Fruit fly (Drosophila melanogaster) whole organism, embryonic: ENCODE data around the gene Cdc16.

Experiments used
- Bdp1 ChIP-seq: fragments of 200-800 bp; sonication (Bioruptor generic); optimal IDR thresholded peaks from 3 replicates; lab custom pipeline; 2016; ENCODE audit warnings: missing biosample characterization, missing genetic modification characterization
- CG10543 ChIP-seq: fragments of 200-800 bp; sonication (Bioruptor generic); optimal IDR thresholded peaks from 3 replicates; lab custom pipeline; 2017; ENCODE audit warnings: missing biosample characterization, mild to moderate bottlenecking, missing genetic modification characterization, moderate library complexity
- CG11456 ChIP-seq: fragments of 200-800 bp; sonication (Bioruptor generic); IDR thresholded peaks from 3 replicates; pipeline ENCODE4 v1.3.6; 2022; ENCODE audit warnings: missing biosample characterization, missing genetic modification characterization
- CG12104 ChIP-seq: fragments of 200-800 bp; sonication (Bioruptor generic); optimal IDR thresholded peaks from 3 replicates; lab custom pipeline; 2016; ENCODE audit warnings: missing biosample characterization, missing genetic modification characterization
- CG15514 ChIP-seq: fragments of 200-800 bp; sonication (Bioruptor generic); optimal IDR thresholded peaks from 3 replicates; lab custom pipeline; 2017; ENCODE audit warnings: missing biosample characterization, missing genetic modification characterization, mild to moderate bottlenecking, moderate library complexity, missing genetic modification reagents
- CG15601 ChIP-seq: fragments of 200-800 bp; sonication (Bioruptor generic); optimal IDR thresholded peaks from 3 replicates; lab custom pipeline; 2019; ENCODE audit warnings: missing biosample characterization, mild to moderate bottlenecking, missing genetic modification characterization, moderate library complexity
- CG1602 ChIP-seq: fragments of 200-800 bp; sonication (Bioruptor generic); optimal IDR thresholded peaks from 3 replicates; lab custom pipeline; 2016; ENCODE audit warnings: missing biosample characterization, missing genetic modification characterization
- CG17186 ChIP-seq: fragments of 200-800 bp; sonication (Bioruptor generic); optimal IDR thresholded peaks from 3 replicates; lab custom pipeline; 2017; ENCODE audit warnings: missing biosample characterization, missing genetic modification reagents, missing genetic modification characterization
- CG17361 ChIP-seq: fragments of 200-800 bp; sonication (Bioruptor generic); IDR thresholded peaks from 3 replicates; pipeline ENCODE4 v1.3.6; 2022; ENCODE audit warnings: missing biosample characterization, missing genetic modification characterization
- CG17568 ChIP-seq: fragments of 200-800 bp; sonication (Bioruptor generic); optimal IDR thresholded peaks from 2 replicates; lab custom pipeline; 2018; ENCODE audit warnings: missing biosample characterization, mild to moderate bottlenecking, missing genetic modification characterization, moderate library complexity
- CG18476 ChIP-seq: fragments of 200-800 bp; sonication (Bioruptor generic); optimal IDR thresholded peaks from 2 replicates; lab custom pipeline; 2016; ENCODE audit warnings: missing biosample characterization, mild to moderate bottlenecking, missing genetic modification characterization
- CG2116 ChIP-seq: fragments of 200-800 bp; sonication (Bioruptor generic); optimal IDR thresholded peaks from 3 replicates; lab custom pipeline; 2018; ENCODE audit warnings: missing biosample characterization, mild to moderate bottlenecking, missing genetic modification characterization
- CG33557 ChIP-seq: fragments of 200-800 bp; sonication (Bioruptor generic); optimal IDR thresholded peaks from 2 replicates; lab custom pipeline; 2019; ENCODE audit warnings: missing biosample characterization, mild to moderate bottlenecking, missing genetic modification characterization, moderate library complexity
- CG4282 ChIP-seq: fragments of 200-800 bp; sonication (Bioruptor generic); optimal IDR thresholded peaks from 2 replicates; lab custom pipeline; 2016; ENCODE audit warnings: missing biosample characterization, missing genetic modification characterization
- CG6813 ChIP-seq: fragments of 200-800 bp; sonication (Bioruptor generic); optimal IDR thresholded peaks from 2 replicates; lab custom pipeline; 2017; ENCODE audit warnings: missing biosample characterization, missing genetic modification characterization, mild to moderate bottlenecking, moderate library complexity, missing genetic modification reagents
- CG6854 ChIP-seq: fragments of 200-800 bp; sonication (Bioruptor generic); optimal IDR thresholded peaks from 3 replicates; lab custom pipeline; 2017; ENCODE audit warnings: missing biosample characterization, mild to moderate bottlenecking, missing genetic modification characterization
- CG8281 ChIP-seq: fragments of 200-800 bp; sonication (Bioruptor generic); optimal IDR thresholded peaks from 2 replicates; lab custom pipeline; 2018; ENCODE audit warnings: missing biosample characterization, mild to moderate bottlenecking, missing genetic modification characterization, moderate library complexity
- CG8359 ChIP-seq: fragments of 200-800 bp; sonication (Bioruptor generic); optimal IDR thresholded peaks from 2 replicates; lab custom pipeline; 2017; ENCODE audit warnings: missing biosample characterization, mild to moderate bottlenecking, missing genetic modification characterization, borderline replicate concordance
- CG8924 ChIP-seq: fragments of 200-800 bp; optimal IDR thresholded peaks from 3 replicates; lab custom pipeline; 2019; ENCODE audit warnings: missing biosample characterization, mild to moderate bottlenecking, missing genetic modification characterization, moderate library complexity
- CG8944 ChIP-seq: fragments of 200-800 bp; sonication (Bioruptor generic); optimal IDR thresholded peaks from 3 replicates; lab custom pipeline; 2016; ENCODE audit warnings: missing biosample characterization, missing genetic modification characterization
- CG9609 ChIP-seq: fragments of 200-800 bp; sonication (Bioruptor generic); optimal IDR thresholded peaks from 3 replicates; lab custom pipeline; 2016; ENCODE audit warnings: missing biosample characterization, missing genetic modification characterization
- D ChIP-seq, 2 experiments: fragments of 200-800 bp in 1 of 2; fragments of >200 bp in 1 of 2; sonication (Bioruptor generic) in 1 of 2; optimal IDR thresholded peaks; 2 replicates in 1 of 2; 3 replicates in 1 of 2; lab custom pipeline; 2017; ENCODE audit warnings: mild to moderate bottlenecking in 1 of 2, missing biosample characterization in 1 of 2, missing genetic modification characterization in 1 of 2, missing genetic modification reagents in 1 of 2
- Hr3 ChIP-seq: fragments of 200-800 bp; sonication (Bioruptor generic); optimal IDR thresholded peaks from 3 replicates; lab custom pipeline; 2016; ENCODE audit warnings: missing biosample characterization, missing genetic modification characterization
- Hsf ChIP-seq: fragments of 200-800 bp; sonication (Bioruptor generic); optimal IDR thresholded peaks from 3 replicates; lab custom pipeline; 2016; ENCODE audit warnings: missing biosample characterization, missing genetic modification characterization
- Jarid2 ChIP-seq: fragments of 200-800 bp; sonication (Bioruptor generic); optimal IDR thresholded peaks from 3 replicates; lab custom pipeline; 2017; ENCODE audit warnings: mild to moderate bottlenecking, missing biosample characterization, missing genetic modification reagents, missing genetic modification characterization
- Kr ChIP-seq: fragments of 200-800 bp; sonication (Bioruptor generic); optimal IDR thresholded peaks from 2 replicates; lab custom pipeline; 2017; ENCODE audit warnings: missing biosample characterization, mild to moderate bottlenecking, missing genetic modification characterization
- MTF-1 ChIP-seq: fragments of 200-800 bp; sonication (Bioruptor generic); optimal IDR thresholded peaks from 2 replicates; lab custom pipeline; 2018; ENCODE audit warnings: missing biosample characterization, mild to moderate bottlenecking, missing genetic modification characterization, borderline replicate concordance
- Mes4 ChIP-seq: fragments of 200-800 bp; sonication (Bioruptor generic); optimal IDR thresholded peaks from 2 replicates; lab custom pipeline; 2016; ENCODE audit warnings: missing biosample characterization, missing genetic modification characterization
- NC2α ChIP-seq: fragments of 200-800 bp; sonication (Bioruptor generic); optimal IDR thresholded peaks from 2 replicates; lab custom pipeline; 2016; ENCODE audit warnings: missing biosample characterization, missing genetic modification characterization
- NC2β ChIP-seq: fragments of 200-800 bp; sonication (Bioruptor generic); optimal IDR thresholded peaks from 2 replicates; lab custom pipeline; 2016; ENCODE audit warnings: missing biosample characterization, missing genetic modification characterization
- Oli ChIP-seq: fragments of 200-800 bp; sonication (Bioruptor generic); optimal IDR thresholded peaks from 2 replicates; lab custom pipeline; 2018; ENCODE audit warnings: missing biosample characterization, mild to moderate bottlenecking, missing genetic modification characterization, moderate library complexity
- Side ChIP-seq: fragments of 200-800 bp; sonication (Bioruptor generic); optimal IDR thresholded peaks from 2 replicates; lab custom pipeline; 2016; ENCODE audit warnings: missing biosample characterization, missing genetic modification characterization
- Sin3A ChIP-seq: fragments of >200 bp; optimal IDR thresholded peaks from 2 replicates; lab custom pipeline; 2018
- Sox100B ChIP-seq: fragments of 200-800 bp; sonication (Bioruptor generic); optimal IDR thresholded peaks from 3 replicates; lab custom pipeline; 2018; ENCODE audit warnings: missing biosample characterization, mild to moderate bottlenecking, missing genetic modification characterization
- Sry-β ChIP-seq: fragments of 200-800 bp; sonication (Bioruptor generic); optimal IDR thresholded peaks from 2 replicates; lab custom pipeline; 2018; ENCODE audit warnings: missing biosample characterization, mild to moderate bottlenecking, missing genetic modification characterization, moderate library complexity
- caup ChIP-seq: fragments of 200-800 bp; sonication (Bioruptor generic); optimal IDR thresholded peaks from 3 replicates; lab custom pipeline; 2017; ENCODE audit warnings: missing biosample characterization, mild to moderate bottlenecking, missing genetic modification characterization, moderate library complexity; ENCODE audit not compliant: severe bottlenecking
- ci ChIP-seq: fragments of 200-800 bp; sonication (Bioruptor generic); IDR thresholded peaks from 3 replicates; pipeline ENCODE4 v1.3.6; 2022; ENCODE audit warnings: missing biosample characterization, missing genetic modification characterization
- dmrt99B ChIP-seq: fragments of 200-800 bp; sonication (Bioruptor generic); optimal IDR thresholded peaks from 2 replicates; lab custom pipeline; 2018; ENCODE audit warnings: missing biosample characterization, mild to moderate bottlenecking, missing genetic modification characterization, moderate library complexity
- eve ChIP-seq, 2 experiments: fragments of >200 bp; optimal IDR thresholded peaks; 2 replicates each; lab custom pipeline; 2017; ENCODE audit warnings: missing biosample characterization in 2 of 2, missing genetic modification characterization in 2 of 2
- gt ChIP-seq: fragments of 200-800 bp; sonication (Bioruptor generic); IDR thresholded peaks from 2 replicates; pipeline ENCODE4 v1.3.6; 2022; ENCODE audit warnings: missing biosample characterization, missing genetic modification characterization
- hb ChIP-seq: fragments of 200-800 bp; sonication (Bioruptor generic); IDR thresholded peaks from 3 replicates; pipeline ENCODE4 v1.3.6; 2022; ENCODE audit warnings: missing biosample characterization, missing genetic modification characterization; ENCODE audit not compliant: partially characterized antibody
- kay ChIP-seq: fragments of 200-800 bp; sonication (Bioruptor generic); optimal IDR thresholded peaks from 2 replicates; lab custom pipeline; 2016; ENCODE audit warnings: missing biosample characterization, missing genetic modification characterization
- kni ChIP-seq: fragments of 200-800 bp; sonication (Bioruptor generic); optimal IDR thresholded peaks from 3 replicates; lab custom pipeline; 2017; ENCODE audit warnings: mild to moderate bottlenecking, missing biosample characterization, missing genetic modification reagents, missing genetic modification characterization
- luna ChIP-seq: fragments of 200-800 bp; sonication (Bioruptor generic); optimal IDR thresholded peaks from 2 replicates; lab custom pipeline; 2016; ENCODE audit warnings: missing biosample characterization, missing genetic modification characterization
- mirr ChIP-seq: fragments of 200-800 bp; sonication (Bioruptor generic); optimal IDR thresholded peaks from 3 replicates; lab custom pipeline; 2018; ENCODE audit warnings: missing biosample characterization, mild to moderate bottlenecking, missing genetic modification characterization
- phol ChIP-seq: fragments of 200-800 bp; sonication (Bioruptor generic); optimal IDR thresholded peaks from 3 replicates; lab custom pipeline; 2018; ENCODE audit warnings: missing biosample characterization, mild to moderate bottlenecking, missing genetic modification characterization, moderate library complexity
- stc ChIP-seq: fragments of 200-800 bp; sonication (Bioruptor generic); IDR thresholded peaks from 2 replicates; pipeline ENCODE4 v1.3.6; 2022; ENCODE audit warnings: missing biosample characterization, missing genetic modification characterization
- twi ChIP-seq: fragments of 200-800 bp; optimal IDR thresholded peaks from 2 replicates; lab custom pipeline; 2019; ENCODE audit warnings: missing biosample characterization, mild to moderate bottlenecking, missing genetic modification characterization, moderate library complexity
- unpg ChIP-seq: fragments of 200-800 bp; sonication (Bioruptor generic); optimal IDR thresholded peaks from 3 replicates; lab custom pipeline; 2018; ENCODE audit warnings: missing biosample characterization, mild to moderate bottlenecking, missing genetic modification characterization, moderate library complexity
- zf30C ChIP-seq: fragments of 200-800 bp; sonication (Bioruptor generic); optimal IDR thresholded peaks from 3 replicates; lab custom pipeline; 2018; ENCODE audit warnings: missing biosample characterization, mild to moderate bottlenecking, missing genetic modification characterization

The Cdc16 gene

dm6 chr3R:23331280-23331679, 50.3 kb downstream of the Cdc16 start (continued):
- TF ChIP-seq mirr (GFP tag; lab: Kevin White, UChicago) (peak; percentile 27), CG10543 (GFP tag; lab: Kevin White, UChicago) (peak; percentile 24), Oli (tag; lab: Kevin White, UChicago) (peak; percentile 7), CG4282 (GFP tag; lab: Kevin White, UChicago) (no peak), CG15601 (tag; lab: Kevin White, UChicago) (peak; percentile 60), eve (GFP tag; optimal IDR thresholded peaks at IDR 0.05; lab: Kevin White, UChicago) (no peak), CG8281 (peak; percentile 21), dmrt99B (tag; lab: Kevin White, UChicago) (peak; percentile 38), Sin3A (lab: Kevin White, UChicago) (no peak), Bdp1 (GFP tag; lab: Kevin White, UChicago) (no peak), Hsf (peak; percentile 44), ci (GFP tag; lab: Robert Waterston, UW) (peak; percentile 75; the same call in 2 of the 3 replicates), phol (tag; lab: Kevin White, UChicago) (peak; percentile 39), CG6813 (GFP tag; lab: Kevin White, UChicago) (peak; percentile 64), CG8944 (GFP tag; lab: Kevin White, UChicago) (no peak), CG33557 (peak; percentile 65), Jarid2 (GFP tag; lab: Kevin White, UChicago) (peak; percentile 74), CG17361 (GFP tag; lab: Robert Waterston, UW) (no peak), CG18476 (GFP tag; lab: Kevin White, UChicago) (peak; percentile 36), unpg (GFP tag; lab: Kevin White, UChicago) (peak; percentile 44), CG15514 (GFP tag; lab: Kevin White, UChicago) (peak; percentile 58), Sox100B (GFP tag; lab: Kevin White, UChicago) (peak; percentile 71), CG8924 (tag; lab: Kevin White, UChicago) (peak; percentile 25), CG2116 (no peak), stc (GFP tag; lab: Robert Waterston, UW) (peak; percentile 41; the same call in 1 of the 2 replicates), NC2α (GFP tag; lab: Kevin White, UChicago) (no peak), hb (GFP tag; lab: Robert Waterston, UW) (no peak), kni (GFP tag; lab: Kevin White, UChicago) (peak; percentile 12), CG11456 (GFP tag; lab: Robert Waterston, UW) (peak; percentile 65; the same call in 1 of the 3 replicates), CG8359 (peak; percentile 43), CG9609 (GFP tag; lab: Kevin White, UChicago) (no peak), CG6854 (no peak), Sry-β (GFP tag; lab: Kevin White, UChicago) (peak; percentile 32), gt (GFP tag; lab: Robert Waterston, UW) (no peak), luna (GFP tag; lab: Kevin White, UChicago) (no peak), kay (GFP tag; lab: Kevin White, UChicago) (no peak), Side (GFP tag; lab: Kevin White, UChicago) (peak; percentile 19), Mes4 (GFP tag; lab: Kevin White, UChicago) (peak; percentile 15), D (optimal IDR thresholded peaks at IDR 0.05; lab: Kevin White, UChicago) (no peak), D (GFP tag; optimal IDR thresholded peaks at IDR 0.05; lab: Kevin White, UChicago) (peak; percentile 51), CG12104 (GFP tag; lab: Kevin White, UChicago) (peak; percentile 79), Kr (GFP tag; lab: Kevin White, UChicago) (peak; percentile 11), CG17186 (GFP tag; lab: Kevin White, UChicago) (no peak), caup (GFP tag; lab: Kevin White, UChicago) (peak; percentile 73), CG1602 (GFP tag; lab: Kevin White, UChicago) (peak; percentile 38), zf30C (GFP tag; lab: Kevin White, UChicago) (peak; percentile 25), twi (peak; percentile 20), NC2β (GFP tag; lab: Kevin White, UChicago) (peak; percentile 32), Hr3 (GFP tag; lab: Kevin White, UChicago) (peak; percentile 30), MTF-1 (GFP tag; lab: Kevin White, UChicago) (peak; percentile 84), CG17568 (GFP tag; lab: Kevin White, UChicago) (peak; percentile 69)
